Fruit fly (Drosophila melanogaster): Measurements from ENCODE around the gene CG34345.

Gene CG34345

DNA sequence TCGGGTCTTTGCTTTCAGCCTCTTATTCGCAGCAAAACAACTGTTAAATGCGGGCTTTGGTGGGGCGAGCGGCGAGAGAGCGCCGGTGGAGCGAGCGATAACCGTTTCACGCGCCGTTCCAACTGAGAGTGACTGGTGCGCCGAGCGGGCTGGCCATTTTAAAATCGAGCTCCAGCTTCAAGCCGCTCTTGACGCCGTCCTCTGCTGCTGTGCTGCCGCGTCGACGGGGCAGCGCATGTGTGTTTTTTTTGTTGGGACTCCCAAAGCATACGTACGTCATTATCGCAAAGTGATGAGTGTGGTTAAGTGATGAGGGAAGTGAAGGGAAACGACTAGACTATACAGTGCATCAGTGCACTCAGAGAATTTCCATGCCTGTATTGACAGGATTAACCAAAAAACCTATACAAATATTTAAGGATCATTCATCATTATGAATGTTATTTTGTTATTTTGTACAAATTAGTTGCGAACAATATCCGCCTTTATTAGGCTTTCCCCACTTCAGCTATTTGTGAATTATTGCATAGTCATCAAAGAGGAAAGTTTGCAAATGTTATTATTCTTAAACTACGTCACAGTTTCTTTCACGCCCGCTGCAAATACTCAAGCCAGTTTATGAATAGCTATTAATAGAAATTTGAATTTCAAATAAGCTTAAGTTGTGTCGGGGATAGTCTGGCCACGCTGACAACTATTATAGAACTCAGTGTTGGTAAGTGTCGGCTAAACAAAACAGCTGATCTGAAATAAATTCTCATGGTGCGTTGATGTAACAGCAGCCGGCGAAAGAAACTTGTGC, 50.5 kb downstream of the CG34345 start, which contains the start of gene Spn27A (continued):
- TF ChIP-seq CG12942 (GFP tag; optimal IDR thresholded peaks at IDR 0.05) (peak; percentile 36), CG6175 (GFP tag; IDR thresholded peaks at IDR 0.05) (no peak; the same call in 2 of the 3 replicates), CG30431 (GFP tag; optimal IDR thresholded peaks at IDR 0.05) (peak; percentile 22), CG7928 (GFP tag; optimal IDR thresholded peaks at IDR 0.05) (peak; percentile 24), BEAF-32 (GFP tag; optimal IDR thresholded peaks at IDR 0.05) (peak; percentile 42), fd102C (GFP tag; optimal IDR thresholded peaks at IDR 0.05) (no peak), hkb (optimal IDR thresholded peaks at IDR 0.05) (no peak), hkb (GFP tag; IDR thresholded peaks at IDR 0.05) (peak; percentile 50; the same call in 1 of the 2 replicates), CG5180 (GFP tag; optimal IDR thresholded peaks at IDR 0.05) (peak; percentile 21), Xrp1 (GFP tag; IDR thresholded peaks at IDR 0.05) (peak; percentile 42; the same call in 1 of the 2 replicates), CrebB (tag; optimal IDR thresholded peaks at IDR 0.05) (peak; percentile 28), nerfin-2 (GFP tag; IDR thresholded peaks at IDR 0.05; ENCODE audit: partially characterized antibody) (no peak), schlank (tag; optimal IDR thresholded peaks at IDR 0.05) (no peak), CG34422 (GFP tag; IDR thresholded peaks at IDR 0.05) (no peak), Dfd (GFP tag; optimal IDR thresholded peaks at IDR 0.05) (no peak), btn (GFP tag; optimal IDR thresholded peaks at IDR 0.05) (peak; percentile 1), peb (GFP tag; IDR thresholded peaks at IDR 0.05) (no peak), CG12155 (GFP tag; optimal IDR thresholded peaks at IDR 0.05) (peak; percentile 40), CHES-1-like (GFP tag; optimal IDR thresholded peaks at IDR 0.05) (peak; percentile 59), chn (GFP tag; optimal IDR thresholded peaks at IDR 0.05) (peak; percentile 28), Camta (GFP tag; optimal IDR thresholded peaks at IDR 0.05) (peak; percentile 71), Hr51 (GFP tag; optimal IDR thresholded peaks at IDR 0.05) (peak in 1 of 2 experiments; percentile 30), CG11398 (GFP tag; optimal IDR thresholded peaks at IDR 0.05) (no peak), her (GFP tag; optimal IDR thresholded peaks at IDR 0.05) (peak; percentile 36), CG15696 (tag; optimal IDR thresholded peaks at IDR 0.05) (no peak), CG11085 (GFP tag; IDR thresholded peaks at IDR 0.05) (no peak), CG14014 (GFP tag; IDR thresholded peaks at IDR 0.05) (0 out of 2 replicates have a peak, but pooled peaks have one; percentile 13), amos (GFP tag; IDR thresholded peaks at IDR 0.05; ENCODE audit: partially characterized antibody) (peak; percentile 45; the same call in 1 of the 2 replicates), Rx (GFP tag; IDR thresholded peaks at IDR 0.05) (no peak), CG17829 (tag; optimal IDR thresholded peaks at IDR 0.05) (peak; percentile 59), ATbp (GFP tag; optimal IDR thresholded peaks at IDR 0.05) (peak; percentile 26), CG9727 (GFP tag; optimal IDR thresholded peaks at IDR 0.05) (peak; percentile 46), Sox102F (GFP tag; optimal IDR thresholded peaks at IDR 0.05) (no peak), wor (GFP tag; IDR thresholded peaks at IDR 0.05) (no peak; the same call in 1 of the 2 replicates), sim (GFP tag; IDR thresholded peaks at IDR 0.05) (peak; percentile 28; the same call in 1 of the 2 replicates), Side (GFP tag; optimal IDR thresholded peaks at IDR 0.05) (peak; percentile 54), mam (GFP tag; optimal IDR thresholded peaks at IDR 0.05) (peak; percentile 71), Elba2 (GFP tag; optimal IDR thresholded peaks at IDR 0.05) (peak; percentile 19), Mes4 (GFP tag; optimal IDR thresholded peaks at IDR 0.05) (peak; percentile 27), bsh (GFP tag; optimal IDR thresholded peaks at IDR 0.05) (peak; percentile 18 to 68), Ptx1 (GFP tag; IDR thresholded peaks at IDR 0.05) (no peak; the same call in 1 of the 2 replicates), Fer3 (tag; optimal IDR thresholded peaks at IDR 0.05) (peak; percentile 38), CG2199 (GFP tag; IDR thresholded peaks at IDR 0.05) (no peak), CG8089 (GFP tag; optimal IDR thresholded peaks at IDR 0.05) (peak; percentile 40), abd-A (tag; optimal IDR thresholded peaks at IDR 0.05) (no peak), zfh2 (GFP tag; optimal IDR thresholded peaks at IDR 0.05) (peak; percentile 62), CG30020 (tag; optimal IDR thresholded peaks at IDR 0.05) (peak; percentile 38), pum (GFP tag; optimal IDR thresholded peaks at IDR 0.05) (peak; percentile 41), GATAe (GFP tag; conservative IDR thresholded peaks at IDR 0.05) (no peak)

Data from whole organism, embryonic.